Fruit fly (Drosophila melanogaster) S2 (cell line): ENCODE measurements around the gene eEF1alpha2.

ENCODE experiments used
- CG8478 ChIP-seq: fragments of >200 bp; optimal IDR thresholded peaks from 2 replicates; lab custom pipeline; 2018
- CTCF ChIP-seq, 2 experiments: fragments of >200 bp; optimal IDR thresholded peaks; 2 replicates each; lab custom pipeline; 2018

- TF ChIP-seq CG8478 (lab: Kevin White, UChicago) (no peak), CTCF (optimal IDR thresholded peaks at IDR 0.05; lab: Kevin White, UChicago) (no peak)
These were observed 19.3 kb upstream of the eEF1alpha2 start for dm6 chr3R:31718967-31719366.
